Worm (Caenorhabditis elegans) whole organism, L3 larva: ENCODE data around the gene lrr-1.

Experiments used
- R02D3.7 ChIP-seq: fragments of 150-350 bp; optimal IDR thresholded peaks from 2 replicates; lab custom pipeline; 2014; ENCODE audit warnings: missing biosample characterization, missing genetic modification characterization
- ZK546.5 ChIP-seq: sonication (generic microtip); optimal IDR thresholded peaks from 2 replicates; lab custom pipeline; 2017; ENCODE audit warnings: missing biosample characterization, missing genetic modification characterization
- aly-2 ChIP-seq: fragments of 150-350 bp; optimal IDR thresholded peaks from 2 replicates; lab custom pipeline; 2014; ENCODE audit warnings: missing biosample characterization, missing genetic modification characterization
- ama-1 ChIP-seq: fragments of 150-350 bp; optimal IDR thresholded peaks from 2 replicates; lab custom pipeline; 2018
- ceh-28 ChIP-seq: fragments of 150-350 bp; optimal IDR thresholded peaks from 2 replicates; lab custom pipeline; 2014; ENCODE audit warnings: missing biosample characterization, missing genetic modification reagents, missing genetic modification characterization
- ceh-9 ChIP-seq: sonication (generic microtip); optimal IDR thresholded peaks from 2 replicates; lab custom pipeline; 2018; ENCODE audit warnings: missing biosample characterization, missing genetic modification characterization
- daf-12 ChIP-seq: fragments of 150-350 bp; optimal IDR thresholded peaks from 2 replicates; lab custom pipeline; 2014; ENCODE audit warnings: missing biosample characterization, missing genetic modification reagents, missing genetic modification characterization
- egl-27 ChIP-seq: sonication (generic microtip); optimal IDR thresholded peaks from 4 replicates; lab custom pipeline; 2017; ENCODE audit warnings: missing biosample characterization, missing genetic modification reagents, missing genetic modification characterization
- elt-2 ChIP-seq: sonication (generic microtip); optimal IDR thresholded peaks from 2 replicates; lab custom pipeline; 2016; ENCODE audit warnings: missing genetic modification reagents, mild to moderate bottlenecking, missing genetic modification characterization, missing compliant biosample characterization
- eor-1 ChIP-seq, 2 experiments: fragments of 150-350 bp; optimal IDR thresholded peaks; 2 replicates each; lab custom pipeline; 2014 to 2018; ENCODE audit warnings: missing biosample characterization in 2 of 2, missing genetic modification characterization in 2 of 2
- jun-1 ChIP-seq: fragments of 150-350 bp; optimal IDR thresholded peaks from 2 replicates; lab custom pipeline; 2014; ENCODE audit warnings: missing biosample characterization, missing genetic modification reagents, missing genetic modification characterization
- lin-15B ChIP-seq: fragments of 150-350 bp; optimal IDR thresholded peaks from 2 replicates; lab custom pipeline; 2014; ENCODE audit warnings: missing biosample characterization, missing genetic modification characterization
- lin-39 ChIP-seq: fragments of 150-350 bp; optimal IDR thresholded peaks from 2 replicates; lab custom pipeline; 2018; ENCODE audit warnings: missing biosample characterization, missing genetic modification reagents, missing genetic modification characterization
- lsy-12 ChIP-seq: sonication (generic microtip); optimal IDR thresholded peaks from 2 replicates; lab custom pipeline; 2016; ENCODE audit warnings: mild to moderate bottlenecking, missing genetic modification characterization, missing compliant biosample characterization
- mdl-1 ChIP-seq: fragments of 150-350 bp; optimal IDR thresholded peaks from 2 replicates; lab custom pipeline; 2014; ENCODE audit warnings: missing biosample characterization, missing genetic modification characterization
- mml-1 ChIP-seq: fragments of 150-350 bp; sonication (generic microtip); optimal IDR thresholded peaks from 3 replicates; lab custom pipeline; 2014; ENCODE audit warnings: missing biosample characterization, missing genetic modification characterization
- nfya-1 ChIP-seq: sonication (generic microtip); optimal IDR thresholded peaks from 2 replicates; lab custom pipeline; 2017; ENCODE audit warnings: missing genetic modification characterization, mild to moderate bottlenecking, missing compliant biosample characterization, antibody characterized with exemption, moderate library complexity; ENCODE audit not compliant: insufficient read depth
- nhr-11 ChIP-seq: fragments of 150-350 bp; optimal IDR thresholded peaks from 2 replicates; lab custom pipeline; 2014; ENCODE audit warnings: missing biosample characterization, missing genetic modification characterization
- nhr-23 ChIP-seq: fragments of 150-350 bp; optimal IDR thresholded peaks from 2 replicates; lab custom pipeline; 2014; ENCODE audit warnings: missing biosample characterization, missing genetic modification reagents, missing genetic modification characterization
- nhr-237 ChIP-seq: fragments of 150-350 bp; optimal IDR thresholded peaks from 2 replicates; lab custom pipeline; 2014; ENCODE audit warnings: missing biosample characterization, missing genetic modification characterization
- nhr-25 ChIP-seq: sonication (generic microtip); optimal IDR thresholded peaks from 2 replicates; lab custom pipeline; 2017; ENCODE audit warnings: missing biosample characterization, missing genetic modification characterization
- nhr-28 ChIP-seq: fragments of 150-350 bp; optimal IDR thresholded peaks from 2 replicates; lab custom pipeline; 2014; ENCODE audit warnings: missing biosample characterization, missing genetic modification characterization
- nhr-43 ChIP-seq: sonication (generic microtip); optimal IDR thresholded peaks from 2 replicates; lab custom pipeline; 2016; ENCODE audit warnings: mild to moderate bottlenecking, missing genetic modification characterization, missing compliant biosample characterization; ENCODE audit not compliant: poor library complexity, severe bottlenecking
- nhr-67 ChIP-seq: fragments of 150-350 bp; optimal IDR thresholded peaks from 2 replicates; lab custom pipeline; 2014; ENCODE audit warnings: missing biosample characterization, missing genetic modification characterization
- nhr-76 ChIP-seq: fragments of 150-350 bp; sonication (generic microtip); optimal IDR thresholded peaks from 5 replicates; lab custom pipeline; 2014; ENCODE audit warnings: missing biosample characterization, missing genetic modification characterization
- pha-4 ChIP-seq: fragments of 150-350 bp; optimal IDR thresholded peaks from 2 replicates; lab custom pipeline; 2014; ENCODE audit warnings: missing biosample characterization, missing genetic modification reagents, missing genetic modification characterization
- pqm-1 ChIP-seq: fragments of 150-350 bp; optimal IDR thresholded peaks from 2 replicates; lab custom pipeline; 2017; ENCODE audit warnings: missing biosample characterization, missing genetic modification characterization, inconsistent platforms
- sea-2 ChIP-seq: fragments of 150-350 bp; sonication (generic microtip); optimal IDR thresholded peaks from 4 replicates; lab custom pipeline; 2014; ENCODE audit warnings: missing biosample characterization, missing genetic modification reagents, missing genetic modification characterization
- skn-1 ChIP-seq: fragments of 150-350 bp; optimal IDR thresholded peaks from 2 replicates; lab custom pipeline; 2014; ENCODE audit warnings: missing biosample characterization, missing genetic modification characterization
- snpc-4 ChIP-seq: fragments of 150-350 bp; optimal IDR thresholded peaks from 2 replicates; lab custom pipeline; 2014; ENCODE audit warnings: missing biosample characterization, missing genetic modification characterization
- tbx-2 ChIP-seq: sonication (generic microtip); optimal IDR thresholded peaks from 2 replicates; lab custom pipeline; 2016; ENCODE audit warnings: mild to moderate bottlenecking, missing genetic modification characterization, missing compliant biosample characterization
- unc-39 ChIP-seq: sonication (generic microtip); optimal IDR thresholded peaks from 4 replicates; lab custom pipeline; 2017; ENCODE audit warnings: missing biosample characterization, missing genetic modification characterization
- unc-62 ChIP-seq: fragments of 150-350 bp; sonication (generic microtip); optimal IDR thresholded peaks from 4 replicates; lab custom pipeline; 2014; ENCODE audit warnings: missing biosample characterization, missing genetic modification reagents, missing genetic modification characterization
- ztf-11 ChIP-seq: fragments of 150-350 bp; optimal IDR thresholded peaks from 2 replicates; lab custom pipeline; 2014; ENCODE audit warnings: missing biosample characterization, missing genetic modification characterization

lrr-1 gene

DNA sequence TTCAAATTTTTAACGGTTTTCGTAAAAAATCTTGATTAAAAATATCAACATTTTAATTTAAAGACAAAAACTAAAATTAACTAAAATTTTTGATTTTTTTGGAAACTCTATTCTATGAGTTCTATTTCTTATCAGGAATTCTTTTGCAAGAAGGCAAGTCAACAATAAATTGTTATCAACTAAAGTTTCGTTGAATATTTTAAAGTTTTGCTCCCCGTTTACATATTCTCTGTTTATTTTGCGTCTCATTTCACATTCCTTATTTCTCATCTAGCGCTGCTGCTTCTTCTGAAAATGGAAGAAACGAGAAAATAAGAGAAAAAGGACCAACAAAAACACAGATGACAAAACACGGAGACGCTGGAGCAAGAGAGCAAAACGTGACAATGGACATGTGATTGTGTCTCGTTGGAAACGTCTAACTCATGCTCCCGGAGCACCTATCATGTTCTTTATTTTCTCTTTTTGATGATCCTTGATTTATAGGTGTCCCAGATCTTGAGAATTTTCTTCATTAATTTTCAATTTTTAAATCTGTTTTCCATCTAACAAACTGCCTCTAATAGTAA is 15.6 kb downstream of the lrr-1 start:
- TF ChIP-seq ZK546.5 (tag; lab: Kevin White, UChicago): no peak
- TF ChIP-seq egl-27 (tag; lab: Kevin White, UChicago): no peak
- TF ChIP-seq ama-1: no peak
- no peak for TF ChIP-seq ztf-11 (tag; lab: Kevin White, UChicago)
- TF ChIP-seq ceh-28 (tag; lab: Kevin White, UChicago): no peak
- TF ChIP-seq mml-1 (tag; lab: Kevin White, UChicago): no peak
- TF ChIP-seq snpc-4 (tag; lab: Kevin White, UChicago): no peak
- no peak for TF ChIP-seq unc-62 (GFP tag; lab: Kevin White, UChicago)
- TF ChIP-seq elt-2 (tag; lab: Kevin White, UChicago): peak; percentile 88
- TF ChIP-seq pha-4 (tag; lab: Kevin White, UChicago): peak; percentile 33
- TF ChIP-seq lsy-12: no peak
- no peak for TF ChIP-seq jun-1 (tag; lab: Kevin White, UChicago)

- no peak for TF ChIP-seq mml-1 (tag; lab: Kevin White, UChicago)
- no peak for TF ChIP-seq snpc-4 (tag; lab: Kevin White, UChicago)
- TF ChIP-seq pha-4 (tag; lab: Kevin White, UChicago): peak; percentile 28
- TF ChIP-seq nhr-25 (tag; lab: Kevin White, UChicago): peak; percentile 67
- TF ChIP-seq nhr-11 (tag; lab: Kevin White, UChicago): no peak
- TF ChIP-seq skn-1 (tag; lab: Kevin White, UChicago): no peak
- TF ChIP-seq lin-15B (tag; lab: Kevin White, UChicago): no peak
- TF ChIP-seq unc-39 (tag; lab: Kevin White, UChicago): no peak
- no peak for TF ChIP-seq ama-1
- no peak for TF ChIP-seq daf-12 (tag; lab: Kevin White, UChicago)
- TF ChIP-seq lin-39 (tag; lab: Kevin White, UChicago): no peak
- TF ChIP-seq mdl-1 (tag; lab: Kevin White, UChicago): no peak
- peak; percentile 54 for TF ChIP-seq jun-1 (tag; lab: Kevin White, UChicago)
- TF ChIP-seq nhr-23: peak; percentile 15
- peak; percentile 7 for TF ChIP-seq nfya-1 (tag; lab: Kevin White, UChicago)
- TF ChIP-seq elt-2 (tag; lab: Kevin White, UChicago): peak; percentile 100
- peak; percentile 45 for TF ChIP-seq pqm-1 (tag; lab: Kevin White, UChicago)
- peak; percentile 32 for TF ChIP-seq ceh-28 (tag; lab: Kevin White, UChicago)
- no peak for TF ChIP-seq eor-1 (tag; optimal IDR thresholded peaks at IDR 0.05; lab: Kevin White, UChicago)
- no peak for TF ChIP-seq tbx-2 (tag; lab: Kevin White, UChicago)
- no peak for TF ChIP-seq nhr-76 (tag; lab: Kevin White, UChicago)
- no peak for TF ChIP-seq lsy-12
- TF ChIP-seq nhr-28 (tag; lab: Kevin White, UChicago): no peak
- no peak for TF ChIP-seq aly-2 (tag; lab: Kevin White, UChicago)
- peak; percentile 59 for TF ChIP-seq nhr-43
- TF ChIP-seq ceh-9 (tag; lab: Kevin White, UChicago): no peak
- TF ChIP-seq egl-27 (tag; lab: Kevin White, UChicago): no peak
- no peak for TF ChIP-seq R02D3.7 (tag; lab: Kevin White, UChicago)
- TF ChIP-seq nhr-67 (tag; lab: Kevin White, UChicago): no peak
- TF ChIP-seq, all 47 proteins: peak for 9
Measured at ce11 chrII:5019389-5020108, 16.7 kb downstream of the lrr-1 start.

ce11 chrII:5018578-5018977 is 17.7 kb downstream of the lrr-1 start:
- TF ChIP-seq lin-39 (tag; lab: Kevin White, UChicago): no peak
- TF ChIP-seq sea-2 (GFP tag; lab: Kevin White, UChicago): no peak
- no peak for TF ChIP-seq ceh-28 (tag; lab: Kevin White, UChicago)
- no peak for TF ChIP-seq nhr-43
- no peak for TF ChIP-seq lin-15B (tag; lab: Kevin White, UChicago)
- no peak for TF ChIP-seq aly-2 (tag; lab: Kevin White, UChicago)
- no peak for TF ChIP-seq nhr-237 (tag; lab: Kevin White, UChicago)
- no peak for TF ChIP-seq ama-1
